Fruit fly (Drosophila melanogaster) whole organism, adult: ENCODE data around the gene CG6696.

Experiments used
- CG11617 ChIP-seq: fragments of 200-800 bp; sonication (Bioruptor generic); optimal IDR thresholded peaks from 2 replicates; lab custom pipeline; 2017; ENCODE audit warnings: mild to moderate bottlenecking, missing biosample characterization, missing genetic modification reagents, missing genetic modification characterization
- CG12768 ChIP-seq: fragments of 200-800 bp; sonication (Bioruptor generic); optimal IDR thresholded peaks from 2 replicates; lab custom pipeline; 2017; ENCODE audit warnings: missing biosample characterization, missing genetic modification characterization, mild to moderate bottlenecking, moderate library complexity, missing genetic modification reagents
- CG14711 ChIP-seq: fragments of 200-800 bp; sonication (Bioruptor generic); optimal IDR thresholded peaks from 2 replicates; lab custom pipeline; 2018; ENCODE audit warnings: missing biosample characterization, mild to moderate bottlenecking, missing genetic modification characterization, moderate library complexity
- CG1620 ChIP-seq: fragments of 200-800 bp; sonication (Bioruptor generic); optimal IDR thresholded peaks from 2 replicates; lab custom pipeline; 2016; ENCODE audit warnings: missing biosample characterization, missing genetic modification characterization
- CG33017 ChIP-seq: fragments of 200-800 bp; sonication (Bioruptor generic); optimal IDR thresholded peaks from 2 replicates; lab custom pipeline; 2018; ENCODE audit warnings: missing biosample characterization, mild to moderate bottlenecking, missing genetic modification characterization, moderate library complexity
- CG5204 ChIP-seq: fragments of 200-800 bp; sonication (Bioruptor generic); optimal IDR thresholded peaks from 2 replicates; lab custom pipeline; 2016; ENCODE audit warnings: missing biosample characterization, missing genetic modification characterization
- CG7045 ChIP-seq: fragments of 200-800 bp; sonication (Bioruptor generic); optimal IDR thresholded peaks from 2 replicates; lab custom pipeline; 2017; ENCODE audit warnings: missing biosample characterization, mild to moderate bottlenecking, missing genetic modification characterization
- CG7101 ChIP-seq: fragments of 200-800 bp; sonication (Bioruptor generic); optimal IDR thresholded peaks from 2 replicates; lab custom pipeline; 2018; ENCODE audit warnings: missing biosample characterization, mild to moderate bottlenecking, missing genetic modification characterization, moderate library complexity
- Clk ChIP-seq: fragments of 200-800 bp; sonication (Bioruptor generic); optimal IDR thresholded peaks from 2 replicates; lab custom pipeline; 2017; ENCODE audit warnings: missing biosample characterization, missing genetic modification characterization
- Crg-1 ChIP-seq: fragments of 200-800 bp; sonication (Bioruptor generic); optimal IDR thresholded peaks from 2 replicates; lab custom pipeline; 2016; ENCODE audit warnings: missing biosample characterization, missing genetic modification characterization
- Hr96 ChIP-seq: fragments of 200-800 bp; sonication (Bioruptor generic); optimal IDR thresholded peaks from 2 replicates; lab custom pipeline; 2016; ENCODE audit warnings: missing biosample characterization, missing genetic modification characterization
- Mnt ChIP-seq: fragments of 200-800 bp; sonication (Bioruptor generic); optimal IDR thresholded peaks from 2 replicates; lab custom pipeline; 2016; ENCODE audit warnings: missing biosample characterization, mild to moderate bottlenecking, missing genetic modification characterization
- bab1 ChIP-seq: fragments of 200-800 bp; sonication (Bioruptor generic); optimal IDR thresholded peaks from 3 replicates; lab custom pipeline; 2019; ENCODE audit warnings: missing biosample characterization, mild to moderate bottlenecking, missing genetic modification characterization, moderate library complexity
- cic ChIP-seq: fragments of 200-800 bp; sonication (Bioruptor generic); optimal IDR thresholded peaks from 2 replicates; lab custom pipeline; 2017; ENCODE audit warnings: missing biosample characterization, mild to moderate bottlenecking, missing genetic modification characterization, moderate library complexity
- cnc ChIP-seq, 2 experiments: fragments of >200 bp; optimal IDR thresholded peaks; 2 replicates each; lab custom pipeline; 2017
- kay ChIP-seq: fragments of 200-800 bp; sonication (Bioruptor generic); peaks from one replicate; lab custom pipeline; 2016; ENCODE audit warnings: missing biosample characterization, missing genetic modification characterization, borderline replicate concordance
- ovo ChIP-seq: fragments of 200-800 bp; sonication (Bioruptor generic); optimal IDR thresholded peaks from 2 replicates; lab custom pipeline; 2016; ENCODE audit warnings: missing biosample characterization, missing genetic modification characterization
- pad ChIP-seq: fragments of 200-800 bp; sonication (Bioruptor generic); optimal IDR thresholded peaks from 3 replicates; lab custom pipeline; 2017; ENCODE audit warnings: missing biosample characterization, missing genetic modification characterization, mild to moderate bottlenecking, moderate library complexity, missing genetic modification reagents
- tj ChIP-seq: fragments of 200-800 bp; sonication (Bioruptor generic); optimal IDR thresholded peaks from 3 replicates; lab custom pipeline; 2017; ENCODE audit warnings: missing biosample characterization, mild to moderate bottlenecking, missing genetic modification characterization, moderate library complexity
- toe ChIP-seq: fragments of 200-800 bp; sonication (Bioruptor generic); optimal IDR thresholded peaks from 2 replicates; lab custom pipeline; 2016; ENCODE audit warnings: missing biosample characterization, missing genetic modification characterization

The CG6696 gene

dm6 chrX:18662053-18662452, at the start of gene CG6696:
Gene CG6696 (minus strand): TSS chrX:18662153.
- TF ChIP-seq toe (GFP tag; lab: Kevin White, UChicago) (no peak), cic (GFP tag; lab: Kevin White, UChicago) (no peak), kay (GFP tag; lab: Kevin White, UChicago) (no peak), Mnt (GFP tag; lab: Kevin White, UChicago) (no peak), tj (GFP tag; lab: Kevin White, UChicago) (no peak), ovo (GFP tag; lab: Kevin White, UChicago) (no peak), CG33017 (tag; lab: Kevin White, UChicago) (no peak), cnc (optimal IDR thresholded peaks at IDR 0.05; lab: Kevin White, UChicago) (no peak), Hr96 (GFP tag; lab: Kevin White, UChicago) (no peak), CG7045 (GFP tag; lab: Kevin White, UChicago) (no peak), CG5204 (GFP tag; lab: Kevin White, UChicago) (no peak), CG11617 (GFP tag; lab: Kevin White, UChicago) (no peak), CG7101 (no peak), CG1620 (GFP tag; lab: Kevin White, UChicago) (no peak), Clk (no peak), CG14711 (no peak)

- TF ChIP-seq CG7101 (no peak), Clk (no peak), cnc (optimal IDR thresholded peaks at IDR 0.05; lab: Kevin White, UChicago) (no peak), CG11617 (GFP tag; lab: Kevin White, UChicago) (no peak), cic (GFP tag; lab: Kevin White, UChicago) (no peak), CG12768 (GFP tag; lab: Kevin White, UChicago) (no peak), CG5204 (GFP tag; lab: Kevin White, UChicago) (no peak), CG14711 (no peak), Hr96 (GFP tag; lab: Kevin White, UChicago) (no peak), ovo (GFP tag; lab: Kevin White, UChicago) (no peak), bab1 (GFP tag; lab: Kevin White, UChicago) (no peak), Crg-1 (GFP tag; lab: Kevin White, UChicago) (no peak), tj (GFP tag; lab: Kevin White, UChicago) (no peak), toe (GFP tag; lab: Kevin White, UChicago) (no peak), CG7045 (GFP tag; lab: Kevin White, UChicago) (no peak), pad (GFP tag; lab: Kevin White, UChicago) (no peak), kay (GFP tag; lab: Kevin White, UChicago) (no peak)
These were observed 47.6 kb upstream of the CG6696 start, which contains the start of gene Cyp308a1 for dm6 chrX:18709565-18709964. Gene Cyp308a1 (plus strand): TSS chrX:18709865.

- TF ChIP-seq CG11617 (GFP tag; lab: Kevin White, UChicago) (no peak), ovo (GFP tag; lab: Kevin White, UChicago) (no peak), Mnt (GFP tag; lab: Kevin White, UChicago) (no peak), CG1620 (GFP tag; lab: Kevin White, UChicago) (no peak), cic (GFP tag; lab: Kevin White, UChicago) (no peak), bab1 (GFP tag; lab: Kevin White, UChicago) (no peak), CG12768 (GFP tag; lab: Kevin White, UChicago) (no peak), Hr96 (GFP tag; lab: Kevin White, UChicago) (no peak), CG7101 (no peak), Clk (no peak), Crg-1 (GFP tag; lab: Kevin White, UChicago) (no peak), pad (GFP tag; lab: Kevin White, UChicago) (no peak), toe (GFP tag; lab: Kevin White, UChicago) (no peak)
These were observed 41.9 kb upstream of the CG6696 start for dm6 chrX:18703875-18704274.

- peak; percentile 63 for TF ChIP-seq tj (GFP tag; lab: Kevin White, UChicago)
- no peak for TF ChIP-seq CG5204 (GFP tag; lab: Kevin White, UChicago)
These were observed 40.3 kb upstream of the CG6696 start for dm6 chrX:18702245-18702644.

- no peak for TF ChIP-seq bab1 (GFP tag; lab: Kevin White, UChicago)
- TF ChIP-seq CG12768 (GFP tag; lab: Kevin White, UChicago) = no peak
- TF ChIP-seq cnc (optimal IDR thresholded peaks at IDR 0.05; lab: Kevin White, UChicago) = no peak
- no peak for TF ChIP-seq CG7045 (GFP tag; lab: Kevin White, UChicago)
- no peak for TF ChIP-seq CG14711
- no peak for TF ChIP-seq CG1620 (GFP tag; lab: Kevin White, UChicago)
- no peak for TF ChIP-seq pad (GFP tag; lab: Kevin White, UChicago)
- no peak for TF ChIP-seq Crg-1 (GFP tag; lab: Kevin White, UChicago)
- no peak for TF ChIP-seq ovo (GFP tag; lab: Kevin White, UChicago)
- no peak for TF ChIP-seq CG7101
- no peak for TF ChIP-seq toe (GFP tag; lab: Kevin White, UChicago)
- TF ChIP-seq Hr96 (GFP tag; lab: Kevin White, UChicago) = no peak
- TF ChIP-seq cic (GFP tag; lab: Kevin White, UChicago) = no peak
- no peak for TF ChIP-seq tj (GFP tag; lab: Kevin White, UChicago)
- TF ChIP-seq CG33017 (tag; lab: Kevin White, UChicago) = no peak
- no peak for TF ChIP-seq Mnt (GFP tag; lab: Kevin White, UChicago)
- no peak for TF ChIP-seq CG5204 (GFP tag; lab: Kevin White, UChicago)
- no peak for TF ChIP-seq CG11617 (GFP tag; lab: Kevin White, UChicago)
These were observed 39.8 kb upstream of the CG6696 start for dm6 chrX:18701752-18702151.

dm6 chrX:18700586-18700985, 38.6 kb upstream of the CG6696 start:
- TF ChIP-seq toe (GFP tag; lab: Kevin White, UChicago) = no peak
- no peak for TF ChIP-seq CG11617 (GFP tag; lab: Kevin White, UChicago)
- no peak for TF ChIP-seq CG12768 (GFP tag; lab: Kevin White, UChicago)
- TF ChIP-seq Hr96 (GFP tag; lab: Kevin White, UChicago) = no peak
- TF ChIP-seq bab1 (GFP tag; lab: Kevin White, UChicago) = no peak
- no peak for TF ChIP-seq CG1620 (GFP tag; lab: Kevin White, UChicago)
- no peak for TF ChIP-seq CG7045 (GFP tag; lab: Kevin White, UChicago)
- TF ChIP-seq Mnt (GFP tag; lab: Kevin White, UChicago) = no peak
- no peak for TF ChIP-seq ovo (GFP tag; lab: Kevin White, UChicago)
